Worm (Caenorhabditis elegans) whole organism, L3 larva: ENCODE results near the gene ncam-1.

ENCODE experiments used
- R02D3.7 ChIP-seq: fragments of 150-350 bp; optimal IDR thresholded peaks from 2 replicates; lab custom pipeline; 2014; ENCODE audit warnings: missing biosample characterization, missing genetic modification characterization
- ceh-9 ChIP-seq: sonication (generic microtip); optimal IDR thresholded peaks from 2 replicates; lab custom pipeline; 2018; ENCODE audit warnings: missing biosample characterization, missing genetic modification characterization
- nhr-237 ChIP-seq: fragments of 150-350 bp; optimal IDR thresholded peaks from 2 replicates; lab custom pipeline; 2014; ENCODE audit warnings: missing biosample characterization, missing genetic modification characterization
- zag-1 ChIP-seq: fragments of 150-350 bp; optimal IDR thresholded peaks from 2 replicates; lab custom pipeline; 2014; ENCODE audit warnings: missing biosample characterization, missing genetic modification characterization

DNA sequence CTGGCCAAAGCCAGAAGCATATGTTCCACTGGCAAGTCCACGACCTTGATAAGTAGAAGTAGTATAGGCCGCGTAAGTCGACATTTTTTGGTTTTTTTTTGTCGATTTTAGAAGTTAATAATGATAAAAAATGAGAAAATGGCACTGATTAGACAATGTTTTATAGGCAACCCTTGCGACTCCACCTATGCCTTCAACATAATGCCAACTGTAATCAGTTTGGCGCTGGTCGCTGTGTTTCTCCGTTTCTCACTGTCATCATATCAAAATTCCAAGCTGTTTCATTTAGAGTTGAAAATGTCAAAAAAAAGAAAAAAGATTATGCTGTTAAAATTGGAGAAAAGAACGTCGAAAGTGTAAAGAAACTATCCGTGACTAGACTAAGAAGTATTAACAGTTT is 46.1 kb upstream of the ncam-1 start:
- TF ChIP-seq R02D3.7 = no peak
- no peak for TF ChIP-seq nhr-237 (tag; lab: Kevin White, UChicago)
- no peak for TF ChIP-seq zag-1 (tag; lab: Kevin White, UChicago)
- no peak for TF ChIP-seq ceh-9 (tag; lab: Kevin White, UChicago)
